Fruit fly (Drosophila melanogaster) whole organism, adult: ENCODE data around the gene twin.

ENCODE experiments used
- CG11617 ChIP-seq: fragments of 200-800 bp; sonication (Bioruptor generic); optimal IDR thresholded peaks from 2 replicates; lab custom pipeline; 2017; ENCODE audit warnings: mild to moderate bottlenecking, missing biosample characterization, missing genetic modification reagents, missing genetic modification characterization
- CG12768 ChIP-seq: fragments of 200-800 bp; sonication (Bioruptor generic); optimal IDR thresholded peaks from 2 replicates; lab custom pipeline; 2017; ENCODE audit warnings: missing biosample characterization, missing genetic modification characterization, mild to moderate bottlenecking, moderate library complexity, missing genetic modification reagents
- CG14711 ChIP-seq: fragments of 200-800 bp; sonication (Bioruptor generic); optimal IDR thresholded peaks from 2 replicates; lab custom pipeline; 2018; ENCODE audit warnings: missing biosample characterization, mild to moderate bottlenecking, missing genetic modification characterization, moderate library complexity
- CG1620 ChIP-seq: fragments of 200-800 bp; sonication (Bioruptor generic); optimal IDR thresholded peaks from 2 replicates; lab custom pipeline; 2016; ENCODE audit warnings: missing biosample characterization, missing genetic modification characterization
- CG33017 ChIP-seq: fragments of 200-800 bp; sonication (Bioruptor generic); optimal IDR thresholded peaks from 2 replicates; lab custom pipeline; 2018; ENCODE audit warnings: missing biosample characterization, mild to moderate bottlenecking, missing genetic modification characterization, moderate library complexity
- CG5204 ChIP-seq: fragments of 200-800 bp; sonication (Bioruptor generic); optimal IDR thresholded peaks from 2 replicates; lab custom pipeline; 2016; ENCODE audit warnings: missing biosample characterization, missing genetic modification characterization
- CG7045 ChIP-seq: fragments of 200-800 bp; sonication (Bioruptor generic); optimal IDR thresholded peaks from 2 replicates; lab custom pipeline; 2017; ENCODE audit warnings: missing biosample characterization, mild to moderate bottlenecking, missing genetic modification characterization
- CG7101 ChIP-seq: fragments of 200-800 bp; sonication (Bioruptor generic); optimal IDR thresholded peaks from 2 replicates; lab custom pipeline; 2018; ENCODE audit warnings: missing biosample characterization, mild to moderate bottlenecking, missing genetic modification characterization, moderate library complexity
- Clk ChIP-seq: fragments of 200-800 bp; sonication (Bioruptor generic); optimal IDR thresholded peaks from 2 replicates; lab custom pipeline; 2017; ENCODE audit warnings: missing biosample characterization, missing genetic modification characterization
- Crg-1 ChIP-seq: fragments of 200-800 bp; sonication (Bioruptor generic); optimal IDR thresholded peaks from 2 replicates; lab custom pipeline; 2016; ENCODE audit warnings: missing biosample characterization, missing genetic modification characterization
- Hr96 ChIP-seq: fragments of 200-800 bp; sonication (Bioruptor generic); optimal IDR thresholded peaks from 2 replicates; lab custom pipeline; 2016; ENCODE audit warnings: missing biosample characterization, missing genetic modification characterization
- Mnt ChIP-seq: fragments of 200-800 bp; sonication (Bioruptor generic); optimal IDR thresholded peaks from 2 replicates; lab custom pipeline; 2016; ENCODE audit warnings: missing biosample characterization, mild to moderate bottlenecking, missing genetic modification characterization
- bab1 ChIP-seq: fragments of 200-800 bp; sonication (Bioruptor generic); optimal IDR thresholded peaks from 3 replicates; lab custom pipeline; 2019; ENCODE audit warnings: missing biosample characterization, mild to moderate bottlenecking, missing genetic modification characterization, moderate library complexity
- cic ChIP-seq: fragments of 200-800 bp; sonication (Bioruptor generic); optimal IDR thresholded peaks from 2 replicates; lab custom pipeline; 2017; ENCODE audit warnings: missing biosample characterization, mild to moderate bottlenecking, missing genetic modification characterization, moderate library complexity
- cnc ChIP-seq, 2 experiments: fragments of >200 bp; optimal IDR thresholded peaks; 2 replicates each; lab custom pipeline; 2017
- kay ChIP-seq: fragments of 200-800 bp; sonication (Bioruptor generic); peaks from one replicate; lab custom pipeline; 2016; ENCODE audit warnings: missing biosample characterization, missing genetic modification characterization, borderline replicate concordance
- ovo ChIP-seq: fragments of 200-800 bp; sonication (Bioruptor generic); optimal IDR thresholded peaks from 2 replicates; lab custom pipeline; 2016; ENCODE audit warnings: missing biosample characterization, missing genetic modification characterization
- pad ChIP-seq: fragments of 200-800 bp; sonication (Bioruptor generic); optimal IDR thresholded peaks from 3 replicates; lab custom pipeline; 2017; ENCODE audit warnings: missing biosample characterization, missing genetic modification characterization, mild to moderate bottlenecking, moderate library complexity, missing genetic modification reagents
- tj ChIP-seq: fragments of 200-800 bp; sonication (Bioruptor generic); optimal IDR thresholded peaks from 3 replicates; lab custom pipeline; 2017; ENCODE audit warnings: missing biosample characterization, mild to moderate bottlenecking, missing genetic modification characterization, moderate library complexity
- toe ChIP-seq: fragments of 200-800 bp; sonication (Bioruptor generic); optimal IDR thresholded peaks from 2 replicates; lab custom pipeline; 2016; ENCODE audit warnings: missing biosample characterization, missing genetic modification characterization

twin gene

dm6 chr3R:24213644-24214043 lies 8.1 kb downstream of the twin start:
- TF ChIP-seq cic (GFP tag; lab: Kevin White, UChicago) = no peak
- no peak for TF ChIP-seq kay
- no peak for TF ChIP-seq Mnt (GFP tag; lab: Kevin White, UChicago)
- TF ChIP-seq CG7101 (tag; lab: Kevin White, UChicago) = no peak
- no peak for TF ChIP-seq Crg-1
- TF ChIP-seq toe (GFP tag; lab: Kevin White, UChicago) = no peak
- no peak for TF ChIP-seq CG12768
- no peak for TF ChIP-seq Hr96
- TF ChIP-seq CG5204 = no peak
- no peak for TF ChIP-seq cnc (optimal IDR thresholded peaks at IDR 0.05; lab: Kevin White, UChicago)
- no peak for TF ChIP-seq CG1620

- TF ChIP-seq tj = peak; percentile 76
- no peak for TF ChIP-seq ovo (GFP tag; lab: Kevin White, UChicago)
- TF ChIP-seq Hr96 = no peak
- no peak for TF ChIP-seq kay
- TF ChIP-seq Crg-1 = no peak
- no peak for TF ChIP-seq bab1 (GFP tag; lab: Kevin White, UChicago)
- TF ChIP-seq CG1620 = no peak
- no peak for TF ChIP-seq toe (GFP tag; lab: Kevin White, UChicago)
These were observed 15.2 kb downstream of the twin start for dm6 chr3R:24206341-24207114.

dm6 chr3R:24205935-24206334 lies 15.8 kb downstream of the twin start:
- no peak for TF ChIP-seq Hr96
- no peak for TF ChIP-seq pad (GFP tag; lab: Kevin White, UChicago)
- TF ChIP-seq toe (GFP tag; lab: Kevin White, UChicago) = no peak
- no peak for TF ChIP-seq CG33017 (tag; lab: Kevin White, UChicago)
- no peak for TF ChIP-seq tj
- no peak for TF ChIP-seq cic (GFP tag; lab: Kevin White, UChicago)
- no peak for TF ChIP-seq ovo (GFP tag; lab: Kevin White, UChicago)
- TF ChIP-seq CG11617 (GFP tag; lab: Kevin White, UChicago) = no peak
- no peak for TF ChIP-seq CG7045 (GFP tag; lab: Kevin White, UChicago)
- no peak for TF ChIP-seq cnc (optimal IDR thresholded peaks at IDR 0.05; lab: Kevin White, UChicago)
- TF ChIP-seq kay = no peak
- no peak for TF ChIP-seq Clk (GFP tag; lab: Kevin White, UChicago)
- TF ChIP-seq CG7101 (tag; lab: Kevin White, UChicago) = no peak
- TF ChIP-seq Mnt (GFP tag; lab: Kevin White, UChicago) = no peak
- TF ChIP-seq CG1620 = no peak
- TF ChIP-seq CG5204 = no peak
- TF ChIP-seq CG14711 (tag; lab: Kevin White, UChicago) = no peak
- no peak for TF ChIP-seq Crg-1
- no peak for TF ChIP-seq bab1 (GFP tag; lab: Kevin White, UChicago)
- TF ChIP-seq CG12768 = no peak

dm6 chr3R:24205234-24205894 lies 16.4 kb downstream of the twin start:
- TF ChIP-seq CG7101 (tag; lab: Kevin White, UChicago) = no peak
- no peak for TF ChIP-seq Clk (GFP tag; lab: Kevin White, UChicago)
- no peak for TF ChIP-seq toe (GFP tag; lab: Kevin White, UChicago)
- TF ChIP-seq tj = peak; percentile 7
- no peak for TF ChIP-seq CG11617 (GFP tag; lab: Kevin White, UChicago)
- TF ChIP-seq kay = no peak
- TF ChIP-seq CG1620 = no peak
- no peak for TF ChIP-seq bab1 (GFP tag; lab: Kevin White, UChicago)
- TF ChIP-seq Hr96 = no peak
- no peak for TF ChIP-seq CG7045 (GFP tag; lab: Kevin White, UChicago)
- no peak for TF ChIP-seq cic (GFP tag; lab: Kevin White, UChicago)
- TF ChIP-seq cnc (optimal IDR thresholded peaks at IDR 0.05; lab: Kevin White, UChicago) = peak in 1 of 2 experiments; percentile 13
- TF ChIP-seq CG33017 (tag; lab: Kevin White, UChicago) = no peak
- no peak for TF ChIP-seq pad (GFP tag; lab: Kevin White, UChicago)
- TF ChIP-seq CG5204 = no peak
- no peak for TF ChIP-seq CG14711 (tag; lab: Kevin White, UChicago)

- no peak for TF ChIP-seq CG33017 (tag; lab: Kevin White, UChicago)
- no peak for TF ChIP-seq CG14711 (tag; lab: Kevin White, UChicago)
- no peak for TF ChIP-seq bab1 (GFP tag; lab: Kevin White, UChicago)
- no peak for TF ChIP-seq tj
- TF ChIP-seq toe (GFP tag; lab: Kevin White, UChicago) = no peak
- no peak for TF ChIP-seq CG11617 (GFP tag; lab: Kevin White, UChicago)
- TF ChIP-seq CG5204 = no peak
- no peak for TF ChIP-seq Crg-1
- TF ChIP-seq Hr96 = no peak
- TF ChIP-seq CG12768 = no peak
- no peak for TF ChIP-seq CG7045 (GFP tag; lab: Kevin White, UChicago)
- TF ChIP-seq kay = no peak
- TF ChIP-seq cnc (optimal IDR thresholded peaks at IDR 0.05; lab: Kevin White, UChicago) = no peak
- no peak for TF ChIP-seq CG7101 (tag; lab: Kevin White, UChicago)
- no peak for TF ChIP-seq Mnt (GFP tag; lab: Kevin White, UChicago)
- no peak for TF ChIP-seq Clk (GFP tag; lab: Kevin White, UChicago)
- no peak for TF ChIP-seq cic (GFP tag; lab: Kevin White, UChicago)
- no peak for TF ChIP-seq CG1620
These were observed 17.7 kb downstream of the twin start for dm6 chr3R:24204022-24204421.

dm6 chr3R:24203426-24203825 lies 18.3 kb downstream of the twin start:
- no peak for TF ChIP-seq CG33017 (tag; lab: Kevin White, UChicago)
- no peak for TF ChIP-seq CG7045 (GFP tag; lab: Kevin White, UChicago)
- TF ChIP-seq cic (GFP tag; lab: Kevin White, UChicago) = no peak
- no peak for TF ChIP-seq cnc (optimal IDR thresholded peaks at IDR 0.05; lab: Kevin White, UChicago)
- no peak for TF ChIP-seq CG11617 (GFP tag; lab: Kevin White, UChicago)
- no peak for TF ChIP-seq Mnt (GFP tag; lab: Kevin White, UChicago)
- TF ChIP-seq CG1620 = no peak
- no peak for TF ChIP-seq tj
- TF ChIP-seq Crg-1 = no peak
- no peak for TF ChIP-seq Clk (GFP tag; lab: Kevin White, UChicago)
- TF ChIP-seq Hr96 = no peak
- no peak for TF ChIP-seq CG14711 (tag; lab: Kevin White, UChicago)
- TF ChIP-seq CG7101 (tag; lab: Kevin White, UChicago) = no peak
- TF ChIP-seq kay = no peak
- no peak for TF ChIP-seq bab1 (GFP tag; lab: Kevin White, UChicago)
- TF ChIP-seq CG12768 = no peak
- no peak for TF ChIP-seq CG5204
- no peak for TF ChIP-seq toe (GFP tag; lab: Kevin White, UChicago)
- no peak for TF ChIP-seq ovo (GFP tag; lab: Kevin White, UChicago)
- no peak for TF ChIP-seq pad (GFP tag; lab: Kevin White, UChicago)
